Worm (Caenorhabditis elegans) whole organism, L2 larva: ENCODE data around the gene ZK105.1.

Experiments
- C34F6.9 ChIP-seq: fragments of 150-350 bp; optimal IDR thresholded peaks from 2 replicates; lab custom pipeline; 2014; ENCODE audit warnings: missing biosample characterization, missing genetic modification characterization
- Y55F3AM.14 ChIP-seq: fragments of 200-800 bp; sonication (Bioruptor generic); optimal IDR thresholded peaks from 2 replicates; lab custom pipeline; 2018; ENCODE audit warnings: mild to moderate bottlenecking, missing genetic modification characterization, missing compliant biosample characterization
- ZK546.5 ChIP-seq: sonication (generic microtip); optimal IDR thresholded peaks from 2 replicates; lab custom pipeline; 2017; ENCODE audit warnings: missing biosample characterization, missing genetic modification characterization
- alr-1 ChIP-seq: fragments of 150-350 bp; optimal IDR thresholded peaks from 2 replicates; lab custom pipeline; 2014; ENCODE audit warnings: missing biosample characterization, missing genetic modification characterization
- ama-1 ChIP-seq: fragments of 150-350 bp; optimal IDR thresholded peaks from 2 replicates; lab custom pipeline; 2018; ENCODE audit warnings: inconsistent platforms
- ceh-16 ChIP-seq: fragments of 150-350 bp; optimal IDR thresholded peaks from 2 replicates; lab custom pipeline; 2014; ENCODE audit warnings: missing biosample characterization, missing genetic modification characterization
- ceh-82 ChIP-seq: fragments of 150-350 bp; optimal IDR thresholded peaks from 2 replicates; lab custom pipeline; 2014; ENCODE audit warnings: missing biosample characterization, missing genetic modification characterization
- crh-2 ChIP-seq: sonication (generic microtip); optimal IDR thresholded peaks from 2 replicates; lab custom pipeline; 2017; ENCODE audit warnings: missing biosample characterization, missing genetic modification characterization
- dmd-4 ChIP-seq: sonication (generic microtip); optimal IDR thresholded peaks from 2 replicates; lab custom pipeline; 2017; ENCODE audit warnings: missing biosample characterization, missing genetic modification characterization
- elt-1 ChIP-seq: fragments of 150-350 bp; optimal IDR thresholded peaks from 2 replicates; lab custom pipeline; 2014; ENCODE audit warnings: missing biosample characterization, missing genetic modification characterization
- elt-3 ChIP-seq: sonication (generic microtip); optimal IDR thresholded peaks from 2 replicates; lab custom pipeline; 2017; ENCODE audit warnings: missing biosample characterization, missing genetic modification characterization
- fos-1 ChIP-seq: fragments of 150-350 bp; optimal IDR thresholded peaks from 2 replicates; lab custom pipeline; 2014; ENCODE audit warnings: missing biosample characterization, missing genetic modification characterization
- gmeb-1 ChIP-seq: fragments of 150-350 bp; optimal IDR thresholded peaks from 2 replicates; lab custom pipeline; 2014; ENCODE audit warnings: missing biosample characterization, missing genetic modification characterization
- lin-11 ChIP-seq: fragments of 150-350 bp; sonication (generic microtip); optimal IDR thresholded peaks from 2 replicates; lab custom pipeline; 2014; ENCODE audit warnings: missing biosample characterization, missing genetic modification characterization, inconsistent platforms, mixed read lengths
- lin-13 ChIP-seq: fragments of 150-350 bp; optimal IDR thresholded peaks from 2 replicates; lab custom pipeline; 2014; ENCODE audit warnings: missing biosample characterization, missing genetic modification reagents, missing genetic modification characterization
- lin-39 ChIP-seq: fragments of 150-350 bp; optimal IDR thresholded peaks from 2 replicates; lab custom pipeline; 2014; ENCODE audit warnings: missing biosample characterization, missing genetic modification reagents, missing genetic modification characterization
- lsy-2 ChIP-seq, 2 experiments: fragments of 150-350 bp in 1 of 2; sonication (generic microtip) in 1 of 2; optimal IDR thresholded peaks; 2 replicates each; lab custom pipeline; 2014 to 2017; ENCODE audit warnings: missing biosample characterization in 2 of 2, missing genetic modification characterization in 2 of 2
- mab-5 ChIP-seq: fragments of 150-350 bp; optimal IDR thresholded peaks from 2 replicates; lab custom pipeline; 2014; ENCODE audit warnings: missing biosample characterization, missing genetic modification characterization
- mdl-1 ChIP-seq, 2 experiments: fragments of 150-350 bp in 1 of 2; sonication (generic microtip) in 1 of 2; optimal IDR thresholded peaks; 2 replicates each; lab custom pipeline; 2017; ENCODE audit warnings: missing biosample characterization in 2 of 2, missing genetic modification characterization in 2 of 2
- nhr-10 ChIP-seq: sonication (generic microtip); optimal IDR thresholded peaks from 2 replicates; lab custom pipeline; 2017; ENCODE audit warnings: missing biosample characterization, missing genetic modification characterization
- nhr-11 ChIP-seq: fragments of 150-350 bp; optimal IDR thresholded peaks from 2 replicates; lab custom pipeline; 2014; ENCODE audit warnings: missing biosample characterization, missing genetic modification characterization
- nhr-12 ChIP-seq: fragments of 150-350 bp; optimal IDR thresholded peaks from 2 replicates; lab custom pipeline; 2014; ENCODE audit warnings: missing biosample characterization, missing genetic modification characterization
- nhr-21 ChIP-seq: fragments of 150-350 bp; optimal IDR thresholded peaks from 2 replicates; lab custom pipeline; 2014; ENCODE audit warnings: missing biosample characterization, missing genetic modification characterization
- nhr-23 ChIP-seq: fragments of 150-350 bp; optimal IDR thresholded peaks from 2 replicates; lab custom pipeline; 2014; ENCODE audit warnings: missing biosample characterization, missing genetic modification reagents, missing genetic modification characterization
- nhr-237 ChIP-seq: fragments of 150-350 bp; optimal IDR thresholded peaks from 2 replicates; lab custom pipeline; 2014; ENCODE audit warnings: missing biosample characterization, missing genetic modification characterization
- nhr-25 ChIP-seq: fragments of 150-350 bp; sonication (generic microtip); optimal IDR thresholded peaks from 3 replicates; lab custom pipeline; 2014; ENCODE audit warnings: missing biosample characterization, missing genetic modification characterization
- nhr-77 ChIP-seq: fragments of 150-350 bp; optimal IDR thresholded peaks from 2 replicates; lab custom pipeline; 2014; ENCODE audit warnings: missing biosample characterization, missing genetic modification characterization
- skn-1 ChIP-seq: sonication (generic microtip); optimal IDR thresholded peaks from 2 replicates; lab custom pipeline; 2017; ENCODE audit warnings: missing biosample characterization, missing genetic modification characterization
- sma-9 ChIP-seq, 2 experiments: fragments of 150-350 bp in 1 of 2; sonication (generic microtip) in 1 of 2; optimal IDR thresholded peaks; 2 replicates each; lab custom pipeline; 2014 to 2016; ENCODE audit warnings: missing genetic modification characterization in 2 of 2, mild to moderate bottlenecking in 1 of 2, missing biosample characterization in 1 of 2, missing compliant biosample characterization in 1 of 2, missing genetic modification reagents in 1 of 2, moderate library complexity in 1 of 2
- unc-39 ChIP-seq: fragments of 150-350 bp; optimal IDR thresholded peaks from 2 replicates; lab custom pipeline; 2014; ENCODE audit warnings: missing biosample characterization, missing genetic modification characterization
- unc-55 ChIP-seq: fragments of 150-350 bp; sonication (generic microtip); optimal IDR thresholded peaks from 3 replicates; lab custom pipeline; 2014; ENCODE audit warnings: missing biosample characterization, missing genetic modification reagents, missing genetic modification characterization
- ztf-11 ChIP-seq: sonication (generic microtip); optimal IDR thresholded peaks from 2 replicates; lab custom pipeline; 2017; ENCODE audit warnings: missing biosample characterization, missing genetic modification characterization

Gene ZK105.1

DNA sequence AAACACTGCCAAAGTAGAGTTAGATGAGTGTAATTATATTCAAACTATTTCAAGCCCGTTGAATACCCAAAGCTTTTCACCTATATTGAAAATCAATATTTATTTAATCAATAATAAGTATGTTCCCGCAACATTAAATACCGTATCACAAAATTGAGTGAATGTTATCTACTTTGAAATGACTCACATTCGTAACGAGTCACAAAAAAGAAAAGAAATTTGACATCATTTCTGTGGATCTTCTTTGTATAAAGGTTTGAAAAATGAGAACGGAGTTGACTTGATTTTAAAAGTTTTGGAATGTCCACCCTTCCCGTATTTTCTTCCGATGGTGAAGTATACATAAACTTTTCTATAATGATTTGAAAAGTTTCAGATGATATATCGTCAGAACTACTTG lies 21.5 kb downstream of the ZK105.1 start, which contains the start of gene srr-10:
Gene srr-10 (plus strand): TSS at position 301 of the 400 bp plus-strand sequence.
- TF ChIP-seq mdl-1 (tag; optimal IDR thresholded peaks at IDR 0.05; lab: Kevin White, UChicago) (no peak), lin-11 (tag; lab: Kevin White, UChicago) (no peak), ama-1 (lab: Kevin White, UChicago) (no peak), lin-39 (tag; lab: Kevin White, UChicago) (no peak), unc-39 (tag; lab: Kevin White, UChicago) (no peak), elt-3 (tag; lab: Kevin White, UChicago) (no peak), sma-9 (GFP tag; optimal IDR thresholded peaks at IDR 0.05; lab: Kevin White, UChicago) (no peak), sma-9 (tag; optimal IDR thresholded peaks at IDR 0.05; lab: Kevin White, UChicago) (no peak), nhr-237 (tag; lab: Kevin White, UChicago) (no peak), nhr-25 (tag; lab: Kevin White, UChicago) (no peak), fos-1 (tag; lab: Kevin White, UChicago) (no peak), dmd-4 (tag; lab: Kevin White, UChicago) (no peak), ZK546.5 (tag; lab: Kevin White, UChicago) (no peak), nhr-77 (no peak)

DNA sequence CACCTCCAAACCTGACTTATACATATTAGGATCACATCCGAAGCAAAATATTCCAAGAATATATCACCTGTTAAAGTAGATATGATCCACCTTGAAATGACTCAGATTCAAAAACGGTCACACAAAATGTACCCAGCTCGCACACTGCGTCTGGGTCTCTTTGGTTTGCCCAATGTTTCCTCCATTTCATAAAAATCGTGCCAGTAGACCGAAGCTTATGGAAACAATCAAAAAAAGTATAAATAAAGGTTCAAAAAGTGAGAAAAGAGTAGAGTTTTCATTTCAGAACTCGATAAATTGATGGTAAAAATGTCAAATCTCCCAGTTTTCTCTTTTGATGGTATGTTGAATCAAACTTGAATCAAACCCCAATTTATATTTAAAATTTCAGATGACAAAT lies 23.9 kb downstream of the ZK105.1 start, which contains the start of gene srr-9:
Gene srr-9 (plus strand): TSS at position 301 of the 400 bp plus-strand sequence.
- TF ChIP-seq ama-1 (lab: Kevin White, UChicago), result no peak
- TF ChIP-seq lin-39 (tag; lab: Kevin White, UChicago), result no peak
- no peak for TF ChIP-seq skn-1
- no peak for TF ChIP-seq mdl-1 (tag; optimal IDR thresholded peaks at IDR 0.05; lab: Kevin White, UChicago)

DNA sequence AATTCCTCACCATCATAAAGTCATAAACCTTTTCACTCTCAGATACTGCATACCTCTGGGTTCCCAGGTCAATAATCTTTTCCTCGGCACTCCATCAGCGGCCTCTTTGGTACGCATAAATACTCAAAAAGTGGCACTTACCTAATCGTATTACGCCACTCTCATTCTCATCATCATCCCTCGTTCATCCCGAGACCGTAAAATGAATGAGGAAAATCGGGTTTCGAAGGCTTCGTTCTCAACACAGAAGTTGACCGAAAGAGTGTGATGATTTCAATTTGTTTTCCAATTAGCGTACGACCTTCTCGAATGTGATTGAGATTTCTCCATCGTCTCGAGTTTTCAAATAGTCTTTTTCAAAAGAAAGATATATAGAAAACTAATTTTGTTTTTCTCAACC lies 26.2 kb downstream of the ZK105.1 start:
- TF ChIP-seq dmd-4 (tag; lab: Kevin White, UChicago), result no peak

DNA sequence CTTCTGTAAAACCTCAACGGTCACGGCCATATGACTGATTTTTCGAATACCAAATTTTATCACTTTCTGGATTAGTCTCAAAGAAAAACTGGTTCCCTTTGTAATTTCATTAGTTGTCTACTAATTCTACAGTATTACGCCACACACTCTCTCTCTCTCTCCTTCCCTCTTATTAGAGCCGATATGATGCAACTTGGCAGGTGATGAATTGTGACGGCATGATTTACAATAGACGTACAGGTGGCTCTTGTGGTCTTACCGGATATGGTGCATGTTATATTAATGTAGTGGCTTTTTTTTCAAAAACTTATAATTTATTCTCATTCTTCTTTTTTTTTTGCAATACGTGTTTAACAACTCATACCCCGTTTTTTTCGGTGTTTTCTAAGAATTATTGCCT lies 28.1 kb downstream of the ZK105.1 start:
- TF ChIP-seq lin-39 (tag; lab: Kevin White, UChicago) (no peak), gmeb-1 (tag; lab: Kevin White, UChicago) (no peak), nhr-23 (no peak), lin-13 (GFP tag; lab: Kevin White, UChicago) (no peak), skn-1 (no peak), nhr-77 (no peak), nhr-10 (tag; lab: Kevin White, UChicago) (no peak), ztf-11 (tag; lab: Kevin White, UChicago) (no peak), crh-2 (no peak), mdl-1 (tag; optimal IDR thresholded peaks at IDR 0.05; lab: Kevin White, UChicago) (no peak), lin-11 (tag; lab: Kevin White, UChicago) (no peak)

DNA sequence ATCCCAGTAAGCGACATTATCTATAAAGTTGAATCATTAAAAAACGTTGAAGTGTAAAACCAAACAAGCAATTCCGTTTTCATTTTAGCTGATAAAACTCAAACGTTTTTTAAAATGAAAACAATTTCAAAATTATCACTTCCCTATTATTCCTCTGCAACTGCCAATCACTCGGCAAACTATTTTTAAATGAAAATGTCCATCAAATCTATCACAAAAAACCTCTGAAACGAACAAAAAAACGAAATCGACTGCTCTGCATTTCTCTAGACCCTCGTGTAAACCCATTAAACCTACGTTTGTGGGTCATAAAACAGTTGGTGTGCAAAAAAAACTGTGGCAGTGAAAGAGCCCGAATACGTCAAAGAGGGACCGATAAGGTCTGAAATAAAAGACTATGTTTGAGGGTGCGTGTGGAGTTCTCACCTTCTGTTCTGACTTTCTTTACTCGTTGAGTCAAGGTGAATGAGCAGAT lies 28.7 kb downstream of the ZK105.1 start, which contains the start of gene fbxl-5:
Gene fbxl-5 (plus strand): TSS at position 425 of the 475 bp plus-strand sequence.
- TF ChIP-seq mdl-1 (tag; optimal IDR thresholded peaks at IDR 0.05; lab: Kevin White, UChicago) (no peak), crh-2 (no peak)

DNA sequence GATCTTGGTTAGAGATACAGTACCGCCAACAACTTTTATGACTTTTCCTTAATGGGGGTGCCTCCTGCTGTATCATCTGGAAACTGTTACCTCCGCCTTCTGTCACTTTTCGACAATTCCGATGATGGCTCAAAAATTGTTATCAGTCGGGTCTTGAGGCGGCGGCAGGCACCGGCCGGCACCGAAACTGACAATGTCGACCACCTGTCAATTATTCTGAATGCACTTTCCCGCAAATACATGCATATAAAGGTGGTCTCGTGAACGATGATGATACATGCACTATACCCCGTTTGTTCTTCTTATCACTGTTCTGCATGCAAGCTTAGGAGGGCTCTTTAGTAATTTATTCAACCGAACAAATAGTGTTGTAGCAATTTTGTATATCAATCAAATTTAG lies 30.3 kb downstream of the ZK105.1 start:
- TF ChIP-seq nhr-11 (tag; lab: Kevin White, UChicago), result no peak
- no peak for TF ChIP-seq nhr-21 (tag; lab: Kevin White, UChicago)
- TF ChIP-seq sma-9 (GFP tag; optimal IDR thresholded peaks at IDR 0.05; lab: Kevin White, UChicago), result peak; percentile 40
- TF ChIP-seq sma-9 (tag; optimal IDR thresholded peaks at IDR 0.05; lab: Kevin White, UChicago), result no peak
- TF ChIP-seq C34F6.9, result no peak
- no peak for TF ChIP-seq dmd-4 (tag; lab: Kevin White, UChicago)
- TF ChIP-seq ceh-82 (tag; lab: Kevin White, UChicago), result no peak
- TF ChIP-seq fos-1 (tag; lab: Kevin White, UChicago), result peak; percentile 84
- TF ChIP-seq mab-5 (tag; lab: Kevin White, UChicago), result no peak
- TF ChIP-seq unc-55, result no peak
- TF ChIP-seq lsy-2 (tag; optimal IDR thresholded peaks at IDR 0.05; lab: Kevin White, UChicago), result no peak
- TF ChIP-seq nhr-10 (tag; lab: Kevin White, UChicago), result no peak
- no peak for TF ChIP-seq gmeb-1 (tag; lab: Kevin White, UChicago)
- TF ChIP-seq alr-1 (tag; lab: Kevin White, UChicago), result no peak
- no peak for TF ChIP-seq nhr-12 (tag; lab: Kevin White, UChicago)
- no peak for TF ChIP-seq ceh-16 (tag; lab: Kevin White, UChicago)
- TF ChIP-seq nhr-77, result no peak
- TF ChIP-seq Y55F3AM.14 (GFP tag; lab: Kevin White, UChicago), result no peak
- no peak for TF ChIP-seq elt-1 (tag; lab: Kevin White, UChicago)
